Worm (Caenorhabditis elegans) whole organism, L4 larva: ENCODE data around the gene pig-1.

Experiments used
- T26A8.4 ChIP-seq: fragments of 200-800 bp; sonication (Bioruptor generic); IDR thresholded peaks from 2 replicates; pipeline ENCODE4 v1.3.6; 2022; ENCODE audit warnings: missing genetic modification characterization, missing compliant biosample characterization
- ZK337.2 ChIP-seq: fragments of 200-800 bp; sonication (Bioruptor generic); IDR thresholded peaks from 2 replicates; pipeline ENCODE4 v1.3.6; 2022; ENCODE audit warnings: missing genetic modification reagents, missing genetic modification characterization, missing compliant biosample characterization
- aly-2 ChIP-seq: sonication (generic microtip); optimal IDR thresholded peaks from 2 replicates; lab custom pipeline; 2018; ENCODE audit warnings: missing biosample characterization, missing genetic modification characterization
- attf-4 ChIP-seq: sonication (generic microtip); optimal IDR thresholded peaks from 3 replicates; lab custom pipeline; 2017; ENCODE audit warnings: missing biosample characterization, missing genetic modification characterization
- dmd-8 ChIP-seq: fragments of 200-800 bp; sonication (Bioruptor generic); IDR thresholded peaks from 2 replicates; pipeline ENCODE4 v1.3.6; 2022; ENCODE audit warnings: missing genetic modification characterization, missing compliant biosample characterization
- nhr-6 ChIP-seq: fragments of 150-350 bp; optimal IDR thresholded peaks from 2 replicates; lab custom pipeline; 2014; ENCODE audit warnings: missing biosample characterization, missing genetic modification characterization
- pha-4 ChIP-seq, 2 experiments: fragments of 150-350 bp in 1 of 2; fragments of 200-800 bp in 1 of 2; sonication (Bioruptor generic) in 1 of 2; IDR thresholded peaks in 1 of 2; optimal IDR thresholded peaks in 1 of 2; 2 replicates each; pipeline versions ENCODE4 v1.3.6 to Lab custom; 2014 to 2022; ENCODE audit warnings: missing genetic modification characterization in 2 of 2, missing genetic modification reagents in 2 of 2, missing biosample characterization in 1 of 2, missing compliant biosample characterization in 1 of 2
- pqm-1 ChIP-seq: sonication (generic microtip); optimal IDR thresholded peaks from 2 replicates; lab custom pipeline; 2017; ENCODE audit warnings: missing biosample characterization, missing genetic modification characterization
- tra-1 ChIP-seq: fragments of 200-800 bp; sonication (Bioruptor generic); IDR thresholded peaks from 2 replicates; pipeline ENCODE4 v1.3.6; 2022; ENCODE audit warnings: missing genetic modification reagents, missing genetic modification characterization, missing compliant biosample characterization

DNA sequence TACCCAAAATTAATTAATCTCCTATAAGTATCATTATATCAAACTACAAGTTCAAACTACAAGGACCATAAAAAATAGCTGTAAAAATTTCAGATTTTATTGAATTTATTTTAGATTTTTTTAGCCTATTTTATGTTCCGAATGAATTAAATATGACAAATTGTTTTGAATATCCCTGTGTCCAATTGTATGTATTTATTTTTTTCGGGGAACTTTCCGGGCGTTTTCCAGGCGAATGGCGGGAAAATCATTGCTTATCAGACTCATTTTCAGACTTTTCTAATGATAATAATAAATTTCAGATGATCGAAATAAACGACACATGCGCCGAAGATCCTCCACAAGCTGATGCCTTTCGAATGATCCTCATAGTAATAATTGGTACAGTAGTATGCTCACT is 28.7 kb upstream of the pig-1 start, which contains the start of gene F56A11.4:
- TF ChIP-seq aly-2 (tag; lab: Kevin White, UChicago) (no peak), pha-4 (GFP tag; IDR thresholded peaks at IDR 0.05; lab: Robert Waterston, UW) (no peak), pha-4 (tag; optimal IDR thresholded peaks at IDR 0.05; lab: Kevin White, UChicago) (no peak), ZK337.2 (GFP tag; lab: Robert Waterston, UW) (no peak), tra-1 (GFP tag; lab: Robert Waterston, UW) (no peak), dmd-8 (GFP tag; lab: Robert Waterston, UW) (no peak), nhr-6 (tag; lab: Kevin White, UChicago) (no peak), pqm-1 (tag; lab: Kevin White, UChicago) (no peak), T26A8.4 (GFP tag; lab: Robert Waterston, UW) (no peak), attf-4 (tag; lab: Kevin White, UChicago) (no peak)
